Fruit fly (Drosophila melanogaster) whole organism, embryonic: Measurements from ENCODE around the gene CG17202.
A peak's percentile ranks its signal among the peaks of the same experiment; 100 is the strongest.

ENCODE experiments used
- ATbp ChIP-seq: fragments of 200-800 bp; sonication (Bioruptor generic); optimal IDR thresholded peaks from 2 replicates; lab custom pipeline; 2017; ENCODE audit warnings: missing biosample characterization, mild to moderate bottlenecking, missing genetic modification characterization, missing genetic modification reagents
- Adf1 ChIP-seq: fragments of 200-800 bp; sonication (Bioruptor generic); IDR thresholded peaks from 2 replicates; pipeline ENCODE4 v1.3.6; 2022; ENCODE audit warnings: missing biosample characterization, missing genetic modification characterization
- Antp ChIP-seq: fragments of 200-800 bp; sonication (Bioruptor generic); optimal IDR thresholded peaks from 3 replicates; lab custom pipeline; 2016; ENCODE audit warnings: missing biosample characterization, missing genetic modification characterization
- B-H1 ChIP-seq: fragments of 200-800 bp; sonication (Bioruptor generic); IDR thresholded peaks from 3 replicates; pipeline ENCODE4 v1.3.6; 2022; ENCODE audit warnings: missing biosample characterization, missing genetic modification characterization
- Blimp-1 ChIP-seq: fragments of 200-800 bp; sonication (Bioruptor generic); optimal IDR thresholded peaks from 3 replicates; lab custom pipeline; 2018; ENCODE audit warnings: missing biosample characterization, missing genetic modification characterization, mild to moderate bottlenecking, moderate library complexity, missing genetic modification reagents
- CG10209 ChIP-seq: fragments of 200-800 bp; sonication (Bioruptor generic); optimal IDR thresholded peaks from 3 replicates; lab custom pipeline; 2017; ENCODE audit warnings: missing biosample characterization, mild to moderate bottlenecking, missing genetic modification characterization, missing genetic modification reagents
- CG10979 ChIP-seq: fragments of 200-800 bp; sonication (Bioruptor generic); optimal IDR thresholded peaks from 2 replicates; lab custom pipeline; 2018; ENCODE audit warnings: missing biosample characterization, mild to moderate bottlenecking, missing genetic modification characterization, moderate library complexity
- CG13624 ChIP-seq: fragments of 200-800 bp; sonication (Bioruptor generic); optimal IDR thresholded peaks from 2 replicates; lab custom pipeline; 2016; ENCODE audit warnings: missing biosample characterization, missing genetic modification characterization
- CG15011 ChIP-seq: fragments of 200-800 bp; sonication (Bioruptor generic); optimal IDR thresholded peaks from 3 replicates; lab custom pipeline; 2018; ENCODE audit warnings: missing biosample characterization, mild to moderate bottlenecking, missing genetic modification characterization
- CG17912 ChIP-seq: fragments of 200-800 bp; sonication (Bioruptor generic); optimal IDR thresholded peaks from 2 replicates; lab custom pipeline; 2018; ENCODE audit warnings: missing biosample characterization, mild to moderate bottlenecking, missing genetic modification characterization
- CG18619 ChIP-seq: fragments of 200-800 bp; sonication (Bioruptor generic); optimal IDR thresholded peaks from 3 replicates; lab custom pipeline; 2017; ENCODE audit warnings: missing biosample characterization, mild to moderate bottlenecking, missing genetic modification characterization
- CG31365 ChIP-seq: fragments of 200-800 bp; sonication (Bioruptor generic); optimal IDR thresholded peaks from 2 replicates; lab custom pipeline; 2018; ENCODE audit warnings: missing biosample characterization, mild to moderate bottlenecking, missing genetic modification characterization
- CG3163 ChIP-seq: fragments of 200-800 bp; sonication (Bioruptor generic); optimal IDR thresholded peaks from 3 replicates; lab custom pipeline; 2016; ENCODE audit warnings: missing biosample characterization, missing genetic modification characterization
- CG32772 ChIP-seq: fragments of 200-800 bp; sonication (Bioruptor generic); IDR thresholded peaks from 2 replicates; pipeline ENCODE4 v1.3.6; 2022; ENCODE audit warnings: missing biosample characterization, missing genetic modification characterization
- CG42726 ChIP-seq: fragments of 200-800 bp; sonication (Bioruptor generic); IDR thresholded peaks from 2 replicates; pipeline ENCODE4 v1.3.6; 2022; ENCODE audit warnings: missing biosample characterization, missing genetic modification characterization; ENCODE audit not compliant: partially characterized antibody
- CG6813 ChIP-seq: fragments of 200-800 bp; sonication (Bioruptor generic); optimal IDR thresholded peaks from 2 replicates; lab custom pipeline; 2017; ENCODE audit warnings: missing biosample characterization, missing genetic modification characterization, mild to moderate bottlenecking, moderate library complexity, missing genetic modification reagents
- CG7928 ChIP-seq: fragments of 200-800 bp; sonication (Bioruptor generic); optimal IDR thresholded peaks from 2 replicates; lab custom pipeline; 2017; ENCODE audit warnings: missing biosample characterization, mild to moderate bottlenecking, missing genetic modification characterization
- CG7987 ChIP-seq: fragments of 200-800 bp; sonication (Bioruptor generic); optimal IDR thresholded peaks from 2 replicates; lab custom pipeline; 2018; ENCODE audit warnings: missing biosample characterization, mild to moderate bottlenecking, missing genetic modification characterization, moderate library complexity
- CG8281 ChIP-seq: fragments of 200-800 bp; sonication (Bioruptor generic); optimal IDR thresholded peaks from 2 replicates; lab custom pipeline; 2018; ENCODE audit warnings: missing biosample characterization, mild to moderate bottlenecking, missing genetic modification characterization, moderate library complexity
- CG8290 ChIP-seq, 3 experiments: fragments of 200-800 bp; sonication (Bioruptor generic); optimal IDR thresholded peaks; 2 replicates each; lab custom pipeline; 2016 to 2019; ENCODE audit warnings: missing biosample characterization in 3 of 3, missing genetic modification characterization in 3 of 3, mild to moderate bottlenecking in 2 of 3, moderate library complexity in 1 of 3
- CTCF ChIP-seq: fragments of 200-800 bp; sonication (Bioruptor generic); optimal IDR thresholded peaks from 2 replicates; lab custom pipeline; 2017; ENCODE audit warnings: missing biosample characterization, mild to moderate bottlenecking, missing genetic modification characterization, moderate library complexity
- Chrac-16 ChIP-seq: fragments of 200-800 bp; sonication (Bioruptor generic); optimal IDR thresholded peaks from 3 replicates; lab custom pipeline; 2016; ENCODE audit warnings: missing biosample characterization, missing genetic modification characterization
- Drgx ChIP-seq: fragments of 200-800 bp; sonication (Bioruptor generic); IDR thresholded peaks from 2 replicates; pipeline ENCODE4 v1.3.6; 2022; ENCODE audit warnings: missing biosample characterization, missing genetic modification characterization
- Fer2 ChIP-seq: fragments of 200-800 bp; sonication (Bioruptor generic); optimal IDR thresholded peaks from 2 replicates; lab custom pipeline; 2018; ENCODE audit warnings: missing biosample characterization, mild to moderate bottlenecking, missing genetic modification characterization, moderate library complexity
- Gug ChIP-seq: fragments of 200-800 bp; sonication (Bioruptor generic); IDR thresholded peaks from 4 replicates; pipeline ENCODE4 v1.3.6; 2022; ENCODE audit warnings: missing biosample characterization, missing genetic modification characterization
- Hmr ChIP-seq: fragments of 200-800 bp; sonication (Bioruptor generic); optimal IDR thresholded peaks from 3 replicates; lab custom pipeline; 2017; ENCODE audit warnings: mild to moderate bottlenecking, missing biosample characterization, missing genetic modification reagents, missing genetic modification characterization
- Hr51 ChIP-seq, 2 experiments: fragments of 200-800 bp; sonication (Bioruptor generic); optimal IDR thresholded peaks; 2 replicates in 1 of 2; 3 replicates in 1 of 2; lab custom pipeline; 2016 to 2018; ENCODE audit warnings: missing biosample characterization in 2 of 2, missing genetic modification characterization in 2 of 2, mild to moderate bottlenecking in 1 of 2, moderate library complexity in 1 of 2
- Hr78 ChIP-seq, 2 experiments: fragments of 200-800 bp in 1 of 2; fragments of >200 bp in 1 of 2; sonication (Bioruptor generic) in 1 of 2; optimal IDR thresholded peaks; 2 replicates each; lab custom pipeline; 2017 to 2019; ENCODE audit warnings: missing biosample characterization in 2 of 2, missing genetic modification characterization in 2 of 2, mild to moderate bottlenecking in 1 of 2, moderate library complexity in 1 of 2
- Kr ChIP-seq: fragments of 200-800 bp; sonication (Bioruptor generic); optimal IDR thresholded peaks from 2 replicates; lab custom pipeline; 2017; ENCODE audit warnings: missing biosample characterization, mild to moderate bottlenecking, missing genetic modification characterization
- Max ChIP-seq: fragments of 200-800 bp; sonication (Bioruptor generic); optimal IDR thresholded peaks from 2 replicates; lab custom pipeline; 2016; ENCODE audit warnings: missing biosample characterization, mild to moderate bottlenecking, missing genetic modification characterization
- NK7.1 ChIP-seq: fragments of 200-800 bp; sonication (Bioruptor generic); optimal IDR thresholded peaks from 3 replicates; lab custom pipeline; 2016; ENCODE audit warnings: missing biosample characterization, missing genetic modification characterization
- Nf-YA ChIP-seq: fragments of 200-800 bp; sonication (Bioruptor generic); IDR thresholded peaks from 2 replicates; pipeline ENCODE4 v1.3.6; 2022; ENCODE audit warnings: missing biosample characterization, missing genetic modification characterization
- Optix ChIP-seq: fragments of 200-800 bp; sonication (Bioruptor generic); IDR thresholded peaks from 3 replicates; pipeline ENCODE4 v1.3.6; 2022; ENCODE audit warnings: missing biosample characterization, missing genetic modification characterization
- bsh ChIP-seq, 2 experiments: fragments of 200-800 bp; sonication (Bioruptor generic); optimal IDR thresholded peaks; 2 replicates each; lab custom pipeline; 2017 to 2018; ENCODE audit warnings: mild to moderate bottlenecking in 2 of 2, missing biosample characterization in 2 of 2, missing genetic modification characterization in 2 of 2, moderate library complexity in 1 of 2
- danr ChIP-seq: fragments of 200-800 bp; sonication (Bioruptor generic); IDR thresholded peaks from 2 replicates; pipeline ENCODE4 v1.3.6; 2022; ENCODE audit warnings: missing biosample characterization, missing genetic modification characterization
- dmrt11E ChIP-seq: fragments of 200-800 bp; sonication (Bioruptor generic); optimal IDR thresholded peaks from 3 replicates; lab custom pipeline; 2018; ENCODE audit warnings: missing biosample characterization, mild to moderate bottlenecking, missing genetic modification characterization, moderate library complexity
- dmrt99B ChIP-seq: fragments of 200-800 bp; sonication (Bioruptor generic); optimal IDR thresholded peaks from 2 replicates; lab custom pipeline; 2018; ENCODE audit warnings: missing biosample characterization, mild to moderate bottlenecking, missing genetic modification characterization, moderate library complexity
- lilli ChIP-seq: fragments of 200-800 bp; sonication (Bioruptor generic); optimal IDR thresholded peaks from 3 replicates; lab custom pipeline; 2016; ENCODE audit warnings: missing biosample characterization, missing genetic modification characterization
- mam ChIP-seq: fragments of 200-800 bp; sonication (Bioruptor generic); optimal IDR thresholded peaks from 3 replicates; lab custom pipeline; 2016; ENCODE audit warnings: missing biosample characterization, missing genetic modification characterization
- nmo ChIP-seq: fragments of 200-800 bp; sonication (Bioruptor generic); optimal IDR thresholded peaks from 2 replicates; lab custom pipeline; 2018; ENCODE audit warnings: missing biosample characterization, mild to moderate bottlenecking, missing genetic modification characterization, moderate library complexity
- nom ChIP-seq: fragments of 200-800 bp; sonication (Bioruptor generic); optimal IDR thresholded peaks from 2 replicates; lab custom pipeline; 2017; ENCODE audit warnings: missing biosample characterization, missing genetic modification characterization, mild to moderate bottlenecking, moderate library complexity, missing genetic modification reagents
- pfk ChIP-seq: fragments of 200-800 bp; sonication (Bioruptor generic); optimal IDR thresholded peaks from 2 replicates; lab custom pipeline; 2018; ENCODE audit warnings: missing biosample characterization, mild to moderate bottlenecking, missing genetic modification characterization, moderate library complexity
- ro ChIP-seq: fragments of 200-800 bp; sonication (Bioruptor generic); IDR thresholded peaks from 2 replicates; pipeline ENCODE4 v1.3.6; 2022; ENCODE audit warnings: missing biosample characterization, missing genetic modification characterization
- salm ChIP-seq: fragments of 200-800 bp; sonication (Bioruptor generic); optimal IDR thresholded peaks from 2 replicates; lab custom pipeline; 2018; ENCODE audit warnings: missing biosample characterization, mild to moderate bottlenecking, missing genetic modification characterization
- sim ChIP-seq: fragments of 200-800 bp; sonication (Bioruptor generic); IDR thresholded peaks from 2 replicates; pipeline ENCODE4 v1.3.6; 2022; ENCODE audit warnings: missing biosample characterization, missing genetic modification characterization
- trem ChIP-seq: fragments of 200-800 bp; optimal IDR thresholded peaks from 3 replicates; lab custom pipeline; 2019; ENCODE audit warnings: missing biosample characterization, mild to moderate bottlenecking, missing genetic modification characterization, moderate library complexity
- tup ChIP-seq: fragments of 200-800 bp; sonication (Bioruptor generic); optimal IDR thresholded peaks from 2 replicates; lab custom pipeline; 2016; ENCODE audit warnings: missing biosample characterization, mild to moderate bottlenecking, missing genetic modification characterization, moderate library complexity
- zen2 ChIP-seq: fragments of 200-800 bp; sonication (Bioruptor generic); IDR thresholded peaks from 3 replicates; pipeline ENCODE4 v1.3.6; 2022; ENCODE audit warnings: missing biosample characterization, missing genetic modification characterization; ENCODE audit not compliant: partially characterized antibody

Gene CG17202

DNA sequence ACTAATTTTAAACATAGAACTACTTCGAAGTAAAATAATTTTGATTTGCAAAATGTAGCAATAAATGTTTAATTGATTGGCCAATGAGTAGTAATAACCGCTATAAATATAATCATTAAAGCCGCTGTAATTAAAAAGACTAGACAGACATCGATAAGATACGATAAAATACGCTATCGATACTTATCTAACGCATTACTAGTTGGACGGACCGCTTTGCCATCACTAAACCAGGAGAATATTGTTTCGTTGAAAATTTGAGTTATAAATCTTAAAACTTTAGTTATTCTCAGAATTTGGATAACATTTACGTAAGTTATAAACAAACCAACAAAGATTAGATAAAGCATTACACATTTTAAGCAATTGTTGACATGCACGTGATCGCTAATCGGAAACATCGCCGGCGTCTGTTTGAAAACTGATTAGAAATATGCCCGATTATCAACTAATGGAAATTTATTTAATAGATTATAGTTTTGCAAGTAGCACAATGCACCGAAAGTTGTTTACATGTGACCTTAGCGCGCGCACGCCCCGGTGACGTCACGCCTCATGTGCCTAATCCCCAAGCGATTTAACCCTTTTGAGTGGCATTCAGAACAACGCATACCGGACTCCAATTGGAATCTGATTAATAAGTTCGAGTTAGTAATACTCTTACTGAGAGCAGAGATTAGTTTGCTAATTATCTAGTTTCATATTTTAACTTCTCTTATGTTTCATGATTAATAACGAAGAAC lies 17.0 kb downstream of the CG17202 start, which contains the start of gene Desat1 (continued):
- TF ChIP-seq CG18619 (GFP tag; lab: Kevin White, UChicago) = no peak
- TF ChIP-seq CG10209 (GFP tag; lab: Kevin White, UChicago) = no peak
- TF ChIP-seq tup (GFP tag; lab: Kevin White, UChicago) = no peak
- no peak for TF ChIP-seq CG17912 (GFP tag; lab: Kevin White, UChicago)
- TF ChIP-seq Antp (GFP tag; lab: Kevin White, UChicago) = no peak
- TF ChIP-seq NK7.1 (GFP tag; lab: Kevin White, UChicago) = no peak
- no peak for TF ChIP-seq pfk (GFP tag; lab: Kevin White, UChicago)
- peak in 1 of 2 experiments; percentile 41 for TF ChIP-seq Hr78 (GFP tag; optimal IDR thresholded peaks at IDR 0.05; lab: Kevin White, UChicago)
- no peak for TF ChIP-seq dmrt11E (tag; lab: Kevin White, UChicago)
- no peak for TF ChIP-seq CG3163 (GFP tag; lab: Kevin White, UChicago)
- TF ChIP-seq Max (GFP tag; lab: Kevin White, UChicago) = no peak
- TF ChIP-seq dmrt99B (tag; lab: Kevin White, UChicago) = no peak
- TF ChIP-seq nmo = peak; percentile 22
- no peak for TF ChIP-seq sim (GFP tag; lab: Robert Waterston, UW)
- no peak for TF ChIP-seq Chrac-16 (GFP tag; lab: Kevin White, UChicago)
- no peak for TF ChIP-seq Adf1 (GFP tag; lab: Robert Waterston, UW)
- no peak for TF ChIP-seq Blimp-1 (GFP tag; lab: Kevin White, UChicago)
- no peak for TF ChIP-seq salm (tag; lab: Kevin White, UChicago)
- peak; percentile 14 for TF ChIP-seq CTCF (GFP tag; lab: Kevin White, UChicago)
- TF ChIP-seq zen2 (GFP tag; lab: Robert Waterston, UW) = peak; percentile 88
- no peak for TF ChIP-seq ro (GFP tag; lab: Robert Waterston, UW)
- no peak for TF ChIP-seq CG10979
- no peak for TF ChIP-seq CG32772 (GFP tag; lab: Robert Waterston, UW)
- TF ChIP-seq lilli (GFP tag; lab: Kevin White, UChicago) = no peak
- no peak for TF ChIP-seq Hmr (GFP tag; lab: Kevin White, UChicago)
- TF ChIP-seq B-H1 (GFP tag; lab: Robert Waterston, UW) = no peak
- no peak for TF ChIP-seq CG7928
- peak; percentile 29 for TF ChIP-seq CG13624
- TF ChIP-seq ATbp (GFP tag; lab: Kevin White, UChicago) = no peak
- no peak for TF ChIP-seq CG6813 (GFP tag; lab: Kevin White, UChicago)
- TF ChIP-seq Optix = no peak
- no peak for TF ChIP-seq Drgx
- TF ChIP-seq CG8290 (GFP tag; optimal IDR thresholded peaks at IDR 0.05; lab: Kevin White, UChicago) = peak; percentile 26
- peak in 1 of 2 experiments; percentile 18 for TF ChIP-seq CG8290 (tag; optimal IDR thresholded peaks at IDR 0.05; lab: Kevin White, UChicago)
- no peak for TF ChIP-seq Gug (GFP tag; lab: Robert Waterston, UW)
- no peak for TF ChIP-seq nom (GFP tag; lab: Kevin White, UChicago)
- TF ChIP-seq Kr (GFP tag; lab: Kevin White, UChicago) = peak; percentile 98
- no peak for TF ChIP-seq danr (GFP tag; lab: Robert Waterston, UW)
- peak; percentile 79 for TF ChIP-seq trem (tag; lab: Kevin White, UChicago)
- TF ChIP-seq CG42726 (GFP tag; lab: Robert Waterston, UW) = peak; percentile 58; the same call in 1 of the 2 replicates
- TF ChIP-seq Hr51 (GFP tag; optimal IDR thresholded peaks at IDR 0.05; lab: Kevin White, UChicago) = no peak
- TF ChIP-seq mam (GFP tag; lab: Kevin White, UChicago) = no peak
- TF ChIP-seq CG15011 (GFP tag; lab: Kevin White, UChicago) = no peak
- no peak for TF ChIP-seq CG31365 (tag; lab: Kevin White, UChicago)
- no peak for TF ChIP-seq CG8281 (tag; lab: Kevin White, UChicago)
- peak; percentile 80 for TF ChIP-seq CG7987 (GFP tag; lab: Kevin White, UChicago)
- TF ChIP-seq bsh (GFP tag; optimal IDR thresholded peaks at IDR 0.05; lab: Kevin White, UChicago) = no peak
- no peak for TF ChIP-seq Fer2 (tag; lab: Kevin White, UChicago)
- no peak for TF ChIP-seq Nf-YA (GFP tag; lab: Robert Waterston, UW)
